Worm (Caenorhabditis elegans) whole organism, young adult: ENCODE results near the gene T26H5.11.

Experiments used
- C06A6.2 ChIP-seq: fragments of 200-800 bp; sonication (Bioruptor generic); conservative IDR thresholded peaks from 2 replicates; pipeline ENCODE4 v1.3.6; 2022; ENCODE audit warnings: missing genetic modification characterization, missing compliant biosample characterization
- F39B2.1 ChIP-seq: fragments of 200-800 bp; sonication (Bioruptor generic); IDR thresholded peaks from 2 replicates; pipeline ENCODE4 v1.3.6; 2022; ENCODE audit warnings: missing genetic modification reagents, missing genetic modification characterization, missing compliant biosample characterization
- F49E8.2 ChIP-seq: sonication (generic microtip); optimal IDR thresholded peaks from 3 replicates; lab custom pipeline; 2017; ENCODE audit warnings: missing genetic modification characterization, mild to moderate bottlenecking, missing compliant biosample characterization, antibody characterized with exemption, moderate library complexity; ENCODE audit not compliant: insufficient read depth
- K11D2.4 ChIP-seq: fragments of 200-800 bp; sonication (Bioruptor generic); IDR thresholded peaks from 2 replicates; pipeline ENCODE4 v1.3.6; 2022; ENCODE audit warnings: missing genetic modification reagents, missing genetic modification characterization, missing compliant biosample characterization
- K12H6.12 ChIP-seq: fragments of 200-800 bp; sonication (Bioruptor generic); optimal IDR thresholded peaks from 2 replicates; lab custom pipeline; 2018; ENCODE audit warnings: mild to moderate bottlenecking, missing genetic modification characterization, missing compliant biosample characterization
- Y53F4B.3 ChIP-seq: fragments of 200-800 bp; sonication (Bioruptor generic); IDR thresholded peaks from 2 replicates; pipeline ENCODE4 v1.3.6; 2022; ENCODE audit warnings: missing genetic modification reagents, missing genetic modification characterization, missing compliant biosample characterization
- Y67H2A.10 ChIP-seq: fragments of 200-800 bp; sonication (Bioruptor generic); conservative IDR thresholded peaks from 2 replicates; pipeline ENCODE4 v1.3.6; 2022; ENCODE audit warnings: missing genetic modification reagents, missing genetic modification characterization, missing compliant biosample characterization
- Y95B8A.8 ChIP-seq: fragments of 200-800 bp; sonication (Bioruptor generic); IDR thresholded peaks from 2 replicates; pipeline ENCODE4 v1.3.6; 2022; ENCODE audit warnings: missing genetic modification reagents, missing genetic modification characterization, missing compliant biosample characterization
- aptf-2 ChIP-seq: fragments of 200-800 bp; sonication (Bioruptor generic); conservative IDR thresholded peaks from 2 replicates; pipeline ENCODE4 v1.3.6; 2022; ENCODE audit warnings: missing genetic modification reagents, missing genetic modification characterization, missing compliant biosample characterization
- aptf-3 ChIP-seq: fragments of 200-800 bp; sonication (Bioruptor generic); IDR thresholded peaks from 2 replicates; pipeline ENCODE4 v1.3.6; 2022; ENCODE audit warnings: missing genetic modification characterization, missing compliant biosample characterization
- attf-3 ChIP-seq: fragments of 200-800 bp; sonication (Bioruptor generic); conservative IDR thresholded peaks from 2 replicates; pipeline ENCODE4 v1.3.6; 2022; ENCODE audit warnings: missing genetic modification reagents, missing genetic modification characterization, missing compliant biosample characterization
- attf-5 ChIP-seq: fragments of 200-800 bp; sonication (Bioruptor generic); optimal IDR thresholded peaks from 2 replicates; lab custom pipeline; 2018; ENCODE audit warnings: mild to moderate bottlenecking, missing genetic modification characterization, missing compliant biosample characterization
- cebp-1 ChIP-seq, 2 experiments: fragments of 200-800 bp in 1 of 2; sonication (Bioruptor generic) in 1 of 2; sonication (generic microtip) in 1 of 2; IDR thresholded peaks in 1 of 2; optimal IDR thresholded peaks in 1 of 2; 2 replicates each; pipeline versions ENCODE4 v1.3.6 to Lab custom; 2017 to 2022; ENCODE audit warnings: missing compliant biosample characterization in 2 of 2, missing genetic modification characterization in 2 of 2, mild to moderate bottlenecking in 1 of 2, missing genetic modification reagents in 1 of 2, moderate library complexity in 1 of 2
- cebp-2 ChIP-seq: fragments of 200-800 bp; sonication (Bioruptor generic); IDR thresholded peaks from 2 replicates; pipeline ENCODE4 v1.3.6; 2022; ENCODE audit warnings: missing genetic modification characterization, missing compliant biosample characterization
- ceh-100 ChIP-seq: fragments of 200-800 bp; sonication (Bioruptor generic); IDR thresholded peaks from 2 replicates; pipeline ENCODE4 v1.3.6; 2022; ENCODE audit warnings: missing genetic modification reagents, missing genetic modification characterization, missing compliant biosample characterization
- ceh-58 ChIP-seq: fragments of 200-800 bp; sonication (Bioruptor generic); IDR thresholded peaks from 2 replicates; pipeline ENCODE4 v1.3.6; 2022; ENCODE audit warnings: missing genetic modification characterization, missing compliant biosample characterization
- ceh-91 ChIP-seq: fragments of 200-800 bp; sonication (Bioruptor generic); IDR thresholded peaks from 2 replicates; pipeline ENCODE4 v1.3.6; 2022; ENCODE audit warnings: missing genetic modification reagents, missing genetic modification characterization, missing compliant biosample characterization
- egl-18 ChIP-seq: fragments of 200-800 bp; sonication (Bioruptor generic); IDR thresholded peaks from 2 replicates; pipeline ENCODE4 v1.3.6; 2022; ENCODE audit warnings: missing genetic modification reagents, missing genetic modification characterization, missing compliant biosample characterization
- fkh-3 ChIP-seq: sonication (generic microtip); optimal IDR thresholded peaks from 2 replicates; lab custom pipeline; 2016; ENCODE audit warnings: mild to moderate bottlenecking, missing genetic modification characterization, missing compliant biosample characterization
- hmg-20 ChIP-seq: fragments of 200-800 bp; sonication (Bioruptor generic); IDR thresholded peaks from 2 replicates; pipeline ENCODE4 v1.3.6; 2022; ENCODE audit warnings: missing genetic modification reagents, missing genetic modification characterization, missing compliant biosample characterization
- hsf-1 ChIP-seq: fragments of 200-800 bp; sonication (Bioruptor generic); IDR thresholded peaks from 2 replicates; pipeline ENCODE4 v1.3.6; 2022; ENCODE audit warnings: missing genetic modification reagents, missing genetic modification characterization, missing compliant biosample characterization
- lin-26 ChIP-seq: fragments of 200-800 bp; sonication (Bioruptor generic); IDR thresholded peaks from 2 replicates; pipeline ENCODE4 v1.3.6; 2022; ENCODE audit warnings: missing genetic modification reagents, missing genetic modification characterization, missing compliant biosample characterization
- lsl-1 ChIP-seq: fragments of 200-800 bp; sonication (Bioruptor generic); optimal IDR thresholded peaks from 2 replicates; lab custom pipeline; 2018; ENCODE audit warnings: mild to moderate bottlenecking, missing genetic modification characterization, moderate library complexity, missing compliant biosample characterization
- madf-10 ChIP-seq: sonication (generic microtip); optimal IDR thresholded peaks from 2 replicates; lab custom pipeline; 2016; ENCODE audit warnings: mild to moderate bottlenecking, missing genetic modification characterization, missing compliant biosample characterization
- madf-8 ChIP-seq: fragments of 200-800 bp; sonication (Bioruptor generic); conservative IDR thresholded peaks from 2 replicates; pipeline ENCODE4 v1.3.6; 2022; ENCODE audit warnings: missing genetic modification reagents, missing genetic modification characterization, missing compliant biosample characterization
- mcd-1 ChIP-seq: fragments of 200-800 bp; sonication (Bioruptor generic); IDR thresholded peaks from 2 replicates; pipeline ENCODE4 v1.3.6; 2022; ENCODE audit warnings: missing genetic modification reagents, missing genetic modification characterization, missing compliant biosample characterization
- nfyb-1 ChIP-seq: fragments of 200-800 bp; sonication (Bioruptor generic); IDR thresholded peaks from 2 replicates; pipeline ENCODE4 v1.3.6; 2022; ENCODE audit warnings: missing genetic modification reagents, missing genetic modification characterization, missing compliant biosample characterization
- nhr-120 ChIP-seq: fragments of 200-800 bp; sonication (Bioruptor generic); IDR thresholded peaks from 2 replicates; pipeline ENCODE4 v1.3.6; 2022; ENCODE audit warnings: missing genetic modification characterization, missing compliant biosample characterization
- nhr-179 ChIP-seq: sonication (generic microtip); optimal IDR thresholded peaks from 2 replicates; lab custom pipeline; 2016; ENCODE audit warnings: mild to moderate bottlenecking, missing genetic modification characterization, missing compliant biosample characterization
- nhr-80 ChIP-seq: sonication (generic microtip); optimal IDR thresholded peaks from 2 replicates; lab custom pipeline; 2016; ENCODE audit warnings: missing genetic modification characterization, missing compliant biosample characterization
- unc-130 ChIP-seq: sonication (generic microtip); optimal IDR thresholded peaks from 2 replicates; lab custom pipeline; 2016; ENCODE audit warnings: missing genetic modification reagents, missing genetic modification characterization, missing compliant biosample characterization
- ztf-18 ChIP-seq: sonication (generic microtip); optimal IDR thresholded peaks from 2 replicates; lab custom pipeline; 2016; ENCODE audit warnings: missing genotype, mild to moderate bottlenecking, missing genetic modification characterization, missing compliant biosample characterization
- ztf-26 ChIP-seq: sonication (generic microtip); optimal IDR thresholded peaks from 2 replicates; lab custom pipeline; 2017; ENCODE audit warnings: missing genetic modification characterization, missing compliant biosample characterization
- ztf-3 ChIP-seq: fragments of 200-800 bp; sonication (Bioruptor generic); optimal IDR thresholded peaks from 2 replicates; lab custom pipeline; 2018; ENCODE audit warnings: mild to moderate bottlenecking, missing genetic modification characterization, missing compliant biosample characterization

The T26H5.11 gene

ce11 chrV:15442384-15442783 is 1.7 kb downstream of the T26H5.11 start:
- TF ChIP-seq mcd-1 (GFP tag; lab: Robert Waterston, UW) (no peak), nhr-120 (GFP tag; lab: Robert Waterston, UW) (no peak), aptf-3 (GFP tag; lab: Robert Waterston, UW) (no peak), madf-10 (tag; lab: Kevin White, UChicago) (no peak)

DNA sequence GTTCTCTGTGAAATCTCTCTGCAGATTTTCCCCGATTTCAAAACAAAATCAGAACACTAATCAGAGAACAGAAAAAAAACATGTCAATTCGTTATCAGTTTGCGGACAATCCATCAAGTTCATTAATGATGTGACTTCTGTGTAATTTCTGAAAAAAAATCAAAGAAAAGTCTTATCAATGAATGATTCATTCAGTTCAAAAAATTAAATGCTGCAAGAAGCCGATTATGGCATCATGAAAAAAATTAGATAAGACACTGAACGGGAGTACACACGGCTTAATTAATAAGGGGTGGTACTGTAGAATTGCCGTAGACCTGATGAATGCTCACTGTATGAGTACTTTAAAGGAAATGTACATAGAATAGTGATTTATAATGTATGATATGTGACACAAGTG is 8.0 kb downstream of the T26H5.11 start:
- TF ChIP-seq ztf-3 (GFP tag; lab: Kevin White, UChicago) = no peak
- TF ChIP-seq nhr-80 (tag; lab: Kevin White, UChicago) = peak; percentile 84

ce11 chrV:15434647-15435046 is 9.4 kb downstream of the T26H5.11 start:
- TF ChIP-seq Y53F4B.3 (GFP tag; lab: Robert Waterston, UW) = no peak
- no peak for TF ChIP-seq fkh-3 (tag; lab: Kevin White, UChicago)
- TF ChIP-seq F39B2.1 (GFP tag; lab: Robert Waterston, UW) = no peak
- TF ChIP-seq nhr-120 (GFP tag; lab: Robert Waterston, UW) = no peak
- TF ChIP-seq ceh-58 (GFP tag; lab: Robert Waterston, UW) = no peak
- TF ChIP-seq ztf-18 (tag; lab: Kevin White, UChicago) = no peak
- TF ChIP-seq lsl-1 (GFP tag; lab: Kevin White, UChicago) = no peak
- no peak for TF ChIP-seq C06A6.2 (GFP tag; lab: Robert Waterston, UW)
- no peak for TF ChIP-seq K11D2.4 (GFP tag; lab: Robert Waterston, UW)
- no peak for TF ChIP-seq cebp-1 (GFP tag; IDR thresholded peaks at IDR 0.05; lab: Robert Waterston, UW)
- no peak for TF ChIP-seq cebp-1 (tag; optimal IDR thresholded peaks at IDR 0.05; lab: Kevin White, UChicago)
- TF ChIP-seq ceh-91 (GFP tag; lab: Robert Waterston, UW) = no peak
- no peak for TF ChIP-seq K12H6.12

DNA sequence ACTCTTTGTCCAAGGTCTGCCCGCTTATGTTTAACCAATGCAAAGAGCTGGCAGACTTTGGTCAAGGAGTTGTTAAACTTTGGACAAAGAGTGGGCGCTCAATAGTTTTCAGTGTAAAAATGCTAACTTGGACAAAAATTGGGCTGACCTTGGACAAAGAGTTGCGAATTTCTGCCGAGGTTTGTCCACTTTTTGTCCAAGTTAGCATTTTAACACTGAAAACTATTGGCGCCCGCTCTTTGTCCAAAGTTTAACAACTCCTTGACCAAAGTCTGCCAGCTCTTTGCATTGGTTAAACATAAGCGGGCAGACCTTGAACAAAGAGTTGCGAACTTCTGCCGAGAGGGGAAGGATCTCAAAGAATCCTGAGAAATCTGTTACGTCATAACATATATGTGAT is 10.4 kb downstream of the T26H5.11 start:
- peak; percentile 38; the same call in 1 of the 2 replicates for TF ChIP-seq madf-8 (GFP tag; lab: Robert Waterston, UW)
- TF ChIP-seq nhr-120 (GFP tag; lab: Robert Waterston, UW) = peak; percentile 88; the same call in 1 of the 2 replicates
- peak; percentile 72; the same call in 1 of the 2 replicates for TF ChIP-seq egl-18 (GFP tag; lab: Robert Waterston, UW)
- 0 out of 2 replicates have a peak, but pooled peaks have one; percentile 57 for TF ChIP-seq cebp-2 (GFP tag; lab: Robert Waterston, UW)
- peak; percentile 18; the same call in 1 of the 2 replicates for TF ChIP-seq aptf-2 (GFP tag; lab: Robert Waterston, UW)
- TF ChIP-seq hsf-1 = peak; percentile 35; the same call in 1 of the 2 replicates

ce11 chrV:15432457-15432856 is 11.6 kb downstream of the T26H5.11 start, which contains the start of gene T26H5.8:
TSS of gene T26H5.8 (minus strand) at chrV:15432726.
- no peak for TF ChIP-seq attf-5 (GFP tag; lab: Kevin White, UChicago)
- TF ChIP-seq attf-3 (GFP tag; lab: Robert Waterston, UW) = no peak
- TF ChIP-seq lin-26 (GFP tag; lab: Robert Waterston, UW) = no peak
- TF ChIP-seq nhr-80 (tag; lab: Kevin White, UChicago) = no peak
- no peak for TF ChIP-seq F49E8.2 (tag; lab: Kevin White, UChicago)
- no peak for TF ChIP-seq hmg-20
- TF ChIP-seq nhr-179 = no peak
- no peak for TF ChIP-seq madf-8 (GFP tag; lab: Robert Waterston, UW)
- no peak for TF ChIP-seq Y67H2A.10 (GFP tag; lab: Robert Waterston, UW)
- no peak for TF ChIP-seq ceh-100 (GFP tag; lab: Robert Waterston, UW)
- TF ChIP-seq ztf-26 (tag; lab: Kevin White, UChicago) = no peak
- TF ChIP-seq mcd-1 (GFP tag; lab: Robert Waterston, UW) = no peak
- TF ChIP-seq K11D2.4 (GFP tag; lab: Robert Waterston, UW) = no peak
- TF ChIP-seq unc-130 (GFP tag; lab: Kevin White, UChicago) = no peak
- TF ChIP-seq Y95B8A.8 (GFP tag; lab: Robert Waterston, UW) = no peak
- TF ChIP-seq lsl-1 (GFP tag; lab: Kevin White, UChicago) = no peak
- no peak for TF ChIP-seq nfyb-1
- TF ChIP-seq, all 124 proteins: peak for 0
